Worm (Caenorhabditis elegans) whole organism, midembryonic: ENCODE measurements around the gene bud-13.
"Not testable (repeated sequence)": the region's sequence is repeated elsewhere in the genome, so short reads cannot be mapped to it uniquely, and the experiment has no call there.

Experiments
- T22C8.4 ChIP-seq: fragments of 200-800 bp; sonication (Bioruptor generic); IDR thresholded peaks from 2 replicates; pipeline ENCODE4 v1.3.6; 2022; ENCODE audit warnings: missing genetic modification characterization, missing compliant biosample characterization
- cog-1 ChIP-seq: sonication (generic microtip); optimal IDR thresholded peaks from 2 replicates; lab custom pipeline; 2016; ENCODE audit warnings: missing genetic modification characterization, missing compliant biosample characterization
- flt-1 ChIP-seq: fragments of 200-800 bp; sonication (Bioruptor generic); IDR thresholded peaks from 2 replicates; pipeline ENCODE4 v1.3.6; 2022; ENCODE audit warnings: missing genetic modification characterization, missing compliant biosample characterization
- klf-2 ChIP-seq: fragments of 200-800 bp; sonication (Bioruptor generic); conservative IDR thresholded peaks from 2 replicates; pipeline ENCODE4 v1.3.6; 2022; ENCODE audit warnings: missing genetic modification reagents, missing genetic modification characterization, missing compliant biosample characterization
- med-1 ChIP-seq: sonication (generic microtip); optimal IDR thresholded peaks from 2 replicates; lab custom pipeline; 2017; ENCODE audit warnings: missing genetic modification characterization, mild to moderate bottlenecking, missing compliant biosample characterization, antibody characterized with exemption, missing genetic modification reagents; ENCODE audit not compliant: insufficient read depth
- ref-1 ChIP-seq: fragments of 200-800 bp; sonication (Bioruptor generic); conservative IDR thresholded peaks from 2 replicates; pipeline ENCODE4 v1.3.6; 2022; ENCODE audit warnings: missing genetic modification reagents, missing genetic modification characterization, missing compliant biosample characterization
- tab-1 ChIP-seq: fragments of 200-800 bp; sonication (Bioruptor generic); IDR thresholded peaks from 2 replicates; pipeline ENCODE4 v1.3.6; 2022; ENCODE audit warnings: missing genetic modification characterization, missing compliant biosample characterization
- ztf-23 ChIP-seq: fragments of 200-800 bp; sonication (Bioruptor generic); IDR thresholded peaks from 2 replicates; pipeline ENCODE4 v1.3.6; 2022; ENCODE audit warnings: missing genetic modification reagents, missing genetic modification characterization, missing compliant biosample characterization
- ztf-29 ChIP-seq: fragments of 200-800 bp; sonication (Bioruptor generic); IDR thresholded peaks from 2 replicates; pipeline ENCODE4 v1.3.6; 2022; ENCODE audit warnings: missing genetic modification reagents, missing genetic modification characterization, missing compliant biosample characterization

bud-13 gene

ce11 chrIII:9001491-9001890 lies 34.0 kb upstream of the bud-13 start:
- 0 out of 2 replicates have a peak, but pooled peaks have one; percentile 6 for TF ChIP-seq ztf-23
- no peak for TF ChIP-seq ref-1 (GFP tag; lab: Robert Waterston, UW)

- TF ChIP-seq ref-1 (GFP tag; lab: Robert Waterston, UW) (no peak), flt-1 (GFP tag; lab: Robert Waterston, UW) (no peak), med-1 (no peak), ztf-23 (no peak), ztf-29 (GFP tag; lab: Robert Waterston, UW) (no peak), cog-1 (tag; lab: Kevin White, UChicago) (no peak), T22C8.4 (no peak), tab-1 (GFP tag; lab: Robert Waterston, UW) (no peak), klf-2 (GFP tag; lab: Robert Waterston, UW) (no peak)
These were observed 32.0 kb upstream of the bud-13 start, which contains the start of gene F59B2.3 for ce11 chrIII:8999508-8999907. TSS of gene F59B2.3 (minus strand) at chrIII:8999766.

- TF ChIP-seq flt-1 (GFP tag; lab: Robert Waterston, UW) (no peak), T22C8.4 (no peak), klf-2 (GFP tag; lab: Robert Waterston, UW) (no peak), tab-1 (GFP tag; lab: Robert Waterston, UW) (no peak), ztf-23 (no peak), ztf-29 (GFP tag; lab: Robert Waterston, UW) (no peak), cog-1 (tag; lab: Kevin White, UChicago) (no peak), ref-1 (GFP tag; lab: Robert Waterston, UW) (no peak), med-1 (no peak)
These were observed 31.4 kb upstream of the bud-13 start for ce11 chrIII:8998884-8999283.

- TF ChIP-seq tab-1 (GFP tag; lab: Robert Waterston, UW), result no peak
- no peak for TF ChIP-seq ref-1 (GFP tag; lab: Robert Waterston, UW)
- TF ChIP-seq cog-1 (tag; lab: Kevin White, UChicago), result no peak
- TF ChIP-seq med-1, result no peak
- no peak for TF ChIP-seq klf-2 (GFP tag; lab: Robert Waterston, UW)
- no peak for TF ChIP-seq ztf-29 (GFP tag; lab: Robert Waterston, UW)
- TF ChIP-seq ztf-23, result no peak
- no peak for TF ChIP-seq T22C8.4
- no peak for TF ChIP-seq flt-1 (GFP tag; lab: Robert Waterston, UW)
These were observed 30.3 kb upstream of the bud-13 start for ce11 chrIII:8997821-8998220.

- TF ChIP-seq tab-1 (GFP tag; lab: Robert Waterston, UW), result no peak
- TF ChIP-seq med-1, result no peak
- TF ChIP-seq flt-1 (GFP tag; lab: Robert Waterston, UW), result no peak
- no peak for TF ChIP-seq ztf-29 (GFP tag; lab: Robert Waterston, UW)
- TF ChIP-seq klf-2 (GFP tag; lab: Robert Waterston, UW), result no peak
- TF ChIP-seq ztf-23, result no peak
- no peak for TF ChIP-seq cog-1 (tag; lab: Kevin White, UChicago)
These were observed 29.2 kb upstream of the bud-13 start, which contains the start of gene skat-1 for ce11 chrIII:8996686-8997085. TSS of gene skat-1 (minus strand) at chrIII:8996786.

- TF ChIP-seq tab-1 (GFP tag; lab: Robert Waterston, UW); cog-1 (tag; lab: Kevin White, UChicago); klf-2 (GFP tag; lab: Robert Waterston, UW): not testable (repeated sequence)
These were observed 22.2 kb upstream of the bud-13 start, which contains the start of gene R08D7.7 for ce11 chrIII:8989752-8990151. TSS of gene R08D7.7 (plus strand) at chrIII:8990052.

- no peak for TF ChIP-seq klf-2 (GFP tag; lab: Robert Waterston, UW)
- 0 out of 2 replicates have a peak, but pooled peaks have one; percentile 34 for TF ChIP-seq flt-1 (GFP tag; lab: Robert Waterston, UW)
- TF ChIP-seq tab-1 (GFP tag; lab: Robert Waterston, UW), result no peak
- no peak; the same call in 1 of the 2 replicates for TF ChIP-seq T22C8.4
These were observed 21.0 kb upstream of the bud-13 start for ce11 chrIII:8988544-8988943.

- TF ChIP-seq flt-1 (GFP tag; lab: Robert Waterston, UW), result no peak
- TF ChIP-seq T22C8.4, result no peak
- no peak for TF ChIP-seq ztf-29 (GFP tag; lab: Robert Waterston, UW)
- TF ChIP-seq med-1, result no peak
- no peak for TF ChIP-seq ztf-23
- no peak for TF ChIP-seq ref-1 (GFP tag; lab: Robert Waterston, UW)
- TF ChIP-seq klf-2 (GFP tag; lab: Robert Waterston, UW), result no peak
- TF ChIP-seq cog-1 (tag; lab: Kevin White, UChicago), result no peak
- no peak for TF ChIP-seq tab-1 (GFP tag; lab: Robert Waterston, UW)
These were observed 20.5 kb upstream of the bud-13 start for ce11 chrIII:8988061-8988460.

ce11 chrIII:8986872-8987271 lies 19.3 kb upstream of the bud-13 start:
- no peak for TF ChIP-seq klf-2 (GFP tag; lab: Robert Waterston, UW)
- no peak for TF ChIP-seq flt-1 (GFP tag; lab: Robert Waterston, UW)
- no peak for TF ChIP-seq ztf-29 (GFP tag; lab: Robert Waterston, UW)
- no peak for TF ChIP-seq cog-1 (tag; lab: Kevin White, UChicago)
- no peak for TF ChIP-seq T22C8.4
- TF ChIP-seq ztf-23, result no peak
- no peak for TF ChIP-seq med-1
- no peak for TF ChIP-seq tab-1 (GFP tag; lab: Robert Waterston, UW)
- no peak for TF ChIP-seq ref-1 (GFP tag; lab: Robert Waterston, UW)

ce11 chrIII:8985965-8986364 lies 18.4 kb upstream of the bud-13 start:
- no peak for TF ChIP-seq klf-2 (GFP tag; lab: Robert Waterston, UW)
- no peak for TF ChIP-seq ztf-23
- no peak for TF ChIP-seq T22C8.4
- TF ChIP-seq flt-1 (GFP tag; lab: Robert Waterston, UW), result no peak
- no peak for TF ChIP-seq ztf-29 (GFP tag; lab: Robert Waterston, UW)
- TF ChIP-seq med-1, result no peak
- TF ChIP-seq ref-1 (GFP tag; lab: Robert Waterston, UW), result no peak
- TF ChIP-seq cog-1 (tag; lab: Kevin White, UChicago), result no peak
- no peak for TF ChIP-seq tab-1 (GFP tag; lab: Robert Waterston, UW)
